Fruit fly (Drosophila melanogaster) whole organism, prepupa: ENCODE results near the gene CG32305.
A peak's percentile ranks its signal among the peaks of the same experiment; 100 is the strongest.

Experiments
- CG15336 ChIP-seq: fragments of 200-800 bp; sonication (Bioruptor generic); IDR thresholded peaks from 2 replicates; pipeline ENCODE4 v1.3.6; 2022; ENCODE audit warnings: missing biosample characterization, missing genetic modification characterization
- CG34406 ChIP-seq: fragments of 200-800 bp; sonication (Bioruptor generic); optimal IDR thresholded peaks from 3 replicates; lab custom pipeline; 2016; ENCODE audit warnings: missing biosample characterization, missing genetic modification characterization
- CG6792 ChIP-seq: fragments of 200-800 bp; sonication (Bioruptor generic); optimal IDR thresholded peaks from 3 replicates; lab custom pipeline; 2016; ENCODE audit warnings: missing biosample characterization, missing genetic modification characterization
- Eip93F ChIP-seq: fragments of 200-800 bp; sonication (Bioruptor generic); optimal IDR thresholded peaks from 2 replicates; lab custom pipeline; 2016; ENCODE audit warnings: missing biosample characterization, mild to moderate bottlenecking, missing genetic modification characterization
- Gug ChIP-seq: fragments of 200-800 bp; sonication (Bioruptor generic); IDR thresholded peaks from 2 replicates; pipeline ENCODE4 v1.3.6; 2022; ENCODE audit warnings: missing biosample characterization, missing genetic modification characterization
- OdsH ChIP-seq: fragments of 200-800 bp; sonication (Bioruptor generic); optimal IDR thresholded peaks from 3 replicates; lab custom pipeline; 2016; ENCODE audit warnings: missing biosample characterization, missing genetic modification characterization
- Sox102F ChIP-seq: fragments of 200-800 bp; sonication (Bioruptor generic); optimal IDR thresholded peaks from 2 replicates; lab custom pipeline; 2016; ENCODE audit warnings: missing biosample characterization, mild to moderate bottlenecking, missing genetic modification characterization
- dsx ChIP-seq: fragments of 200-800 bp; optimal IDR thresholded peaks from 3 replicates; lab custom pipeline; 2019; ENCODE audit warnings: missing biosample characterization, mild to moderate bottlenecking, missing genetic modification characterization, moderate library complexity; ENCODE audit not compliant: poor library complexity, severe bottlenecking
- eg ChIP-seq: fragments of 200-800 bp; sonication (Bioruptor generic); IDR thresholded peaks from 3 replicates; pipeline ENCODE4 v1.3.6; 2022; ENCODE audit warnings: missing biosample characterization, missing genetic modification characterization
- fd59A ChIP-seq: fragments of 200-800 bp; sonication (Bioruptor generic); optimal IDR thresholded peaks from 2 replicates; lab custom pipeline; 2017; ENCODE audit warnings: missing biosample characterization, mild to moderate bottlenecking, missing genetic modification characterization, missing genetic modification reagents
- salr ChIP-seq, 2 experiments: fragments of 200-800 bp; sonication (Bioruptor generic); optimal IDR thresholded peaks; 3 replicates each; lab custom pipeline; 2016 to 2018; ENCODE audit warnings: missing biosample characterization in 2 of 2, missing genetic modification characterization in 2 of 2, mild to moderate bottlenecking in 1 of 2
- svp ChIP-seq: fragments of 200-800 bp; sonication (Bioruptor generic); peaks from one replicate; lab custom pipeline; 2016; ENCODE audit warnings: missing biosample characterization, missing genetic modification characterization

CG32305 gene

dm6 chr3L:2273392-2273791 is 25.0 kb downstream of the CG32305 start:
- no peak for TF ChIP-seq OdsH (GFP tag; lab: Kevin White, UChicago)
- peak; percentile 47 for TF ChIP-seq svp (GFP tag; lab: Kevin White, UChicago)

DNA sequence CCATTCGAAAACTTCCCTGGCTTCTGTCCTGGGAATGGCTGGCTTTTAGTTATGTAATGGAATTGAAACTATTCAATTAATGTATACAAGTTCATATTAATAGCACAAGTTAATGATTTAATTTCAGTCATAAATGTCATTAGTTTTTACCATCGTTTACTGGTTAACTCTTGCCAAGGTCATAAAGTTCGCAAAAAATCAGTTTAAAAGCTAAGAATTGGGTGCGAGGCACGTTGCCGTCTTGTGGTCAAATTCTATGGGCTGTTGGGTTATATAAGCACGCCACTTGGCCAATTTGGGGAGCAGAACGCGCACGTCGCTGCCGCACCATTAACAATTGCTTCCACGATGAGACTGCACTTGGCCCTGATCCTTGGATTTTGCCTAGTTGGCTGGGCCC is 27.8 kb downstream of the CG32305 start, which contains the start of gene yellow-g2:
TSS of gene yellow-g2 (plus strand) at position 301 of the 400 bp plus-strand sequence.
- TF ChIP-seq dsx (GFP tag; lab: Kevin White, UChicago), result no peak
- no peak for TF ChIP-seq Eip93F (GFP tag; lab: Kevin White, UChicago)
- no peak for TF ChIP-seq fd59A (GFP tag; lab: Kevin White, UChicago)
- no peak for TF ChIP-seq CG34406 (GFP tag; lab: Kevin White, UChicago)
- TF ChIP-seq Sox102F (GFP tag; lab: Kevin White, UChicago), result no peak
- no peak for TF ChIP-seq salr (GFP tag; optimal IDR thresholded peaks at IDR 0.05; lab: Kevin White, UChicago)
- TF ChIP-seq Gug (GFP tag; lab: Robert Waterston, UW), result no peak
- TF ChIP-seq CG15336, result no peak
- no peak for TF ChIP-seq CG6792 (GFP tag; lab: Kevin White, UChicago)

DNA sequence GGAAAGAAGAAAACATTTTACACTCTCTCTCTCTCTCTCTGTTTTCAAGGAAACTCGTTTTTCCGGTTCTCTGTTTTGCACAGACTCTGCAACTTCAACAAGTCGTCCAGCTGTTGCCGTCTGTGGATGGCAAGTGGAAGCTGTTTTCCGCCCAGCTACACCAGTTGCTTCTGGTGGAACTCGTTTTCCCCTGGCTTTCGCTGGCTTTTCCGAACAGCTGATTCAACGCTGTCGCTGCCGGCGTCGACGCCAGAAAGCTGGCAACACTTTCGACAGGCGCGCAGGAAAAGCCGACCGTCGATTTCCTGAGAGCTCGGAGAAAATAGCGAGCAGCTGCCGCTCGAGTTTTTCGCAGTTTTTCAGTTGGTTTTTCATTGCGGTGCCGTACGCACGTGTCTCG is 34.1 kb downstream of the CG32305 start, which contains the start of gene MsR2:
TSS of gene MsR2 (plus strand) at position 378 of the 400 bp plus-strand sequence.
- TF ChIP-seq Eip93F (GFP tag; lab: Kevin White, UChicago), result no peak
- 0 out of 3 replicates have a peak, but pooled peaks have one; percentile 20 for TF ChIP-seq eg (GFP tag; lab: Robert Waterston, UW)
